Fruit fly (Drosophila melanogaster): ENCODE measurements around the gene Ostgamma.

DNA sequence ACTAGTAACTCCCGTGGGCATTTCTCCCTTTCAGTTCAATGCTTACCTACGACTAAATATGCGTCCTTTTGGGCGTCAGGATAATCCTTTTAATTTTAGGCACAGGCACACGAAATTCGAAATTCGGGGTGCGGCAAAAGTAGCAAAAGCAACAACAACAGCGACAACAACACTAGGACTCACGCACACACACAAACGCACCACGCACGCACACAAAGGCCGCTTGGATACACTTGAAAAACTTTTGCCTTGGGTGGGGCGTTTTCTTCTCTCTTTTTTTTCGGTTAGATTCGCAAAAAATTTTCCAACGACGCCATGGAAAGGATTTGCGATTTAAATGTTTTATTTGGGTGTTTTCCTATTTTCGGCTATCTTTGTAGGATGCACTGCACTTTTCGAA, 11.6 kb downstream of the Ostgamma start:
- TF ChIP-seq psq (optimal IDR thresholded peaks at IDR 0.05) (no peak), CG8478 (optimal IDR thresholded peaks at IDR 0.05) (no peak), Dll (optimal IDR thresholded peaks at IDR 0.05) (no peak), usp (GFP tag; optimal IDR thresholded peaks at IDR 0.05) (no peak)

All from whole organism.